Worm (Caenorhabditis elegans) whole organism, L3 larva: ENCODE data around the gene ace-3.

Experiments
- R02D3.7 ChIP-seq: fragments of 150-350 bp; optimal IDR thresholded peaks from 2 replicates; lab custom pipeline; 2014; ENCODE audit warnings: missing biosample characterization, missing genetic modification characterization
- ZK546.5 ChIP-seq: sonication (generic microtip); optimal IDR thresholded peaks from 2 replicates; lab custom pipeline; 2017; ENCODE audit warnings: missing biosample characterization, missing genetic modification characterization
- aly-2 ChIP-seq: fragments of 150-350 bp; optimal IDR thresholded peaks from 2 replicates; lab custom pipeline; 2014; ENCODE audit warnings: missing biosample characterization, missing genetic modification characterization
- ama-1 ChIP-seq: fragments of 150-350 bp; optimal IDR thresholded peaks from 2 replicates; lab custom pipeline; 2018
- ceh-16 ChIP-seq: sonication (generic microtip); optimal IDR thresholded peaks from 2 replicates; lab custom pipeline; 2017; ENCODE audit warnings: missing biosample characterization, missing genetic modification characterization
- ceh-28 ChIP-seq: fragments of 150-350 bp; optimal IDR thresholded peaks from 2 replicates; lab custom pipeline; 2014; ENCODE audit warnings: missing biosample characterization, missing genetic modification reagents, missing genetic modification characterization
- ceh-82 ChIP-seq: fragments of 150-350 bp; optimal IDR thresholded peaks from 2 replicates; lab custom pipeline; 2014; ENCODE audit warnings: missing biosample characterization, missing genetic modification characterization
- ceh-9 ChIP-seq: sonication (generic microtip); optimal IDR thresholded peaks from 2 replicates; lab custom pipeline; 2018; ENCODE audit warnings: missing biosample characterization, missing genetic modification characterization
- daf-12 ChIP-seq: fragments of 150-350 bp; optimal IDR thresholded peaks from 2 replicates; lab custom pipeline; 2014; ENCODE audit warnings: missing biosample characterization, missing genetic modification reagents, missing genetic modification characterization
- egl-27 ChIP-seq: sonication (generic microtip); optimal IDR thresholded peaks from 4 replicates; lab custom pipeline; 2017; ENCODE audit warnings: missing biosample characterization, missing genetic modification reagents, missing genetic modification characterization
- egl-5 ChIP-seq: fragments of 150-350 bp; optimal IDR thresholded peaks from 2 replicates; lab custom pipeline; 2017; ENCODE audit warnings: missing biosample characterization, missing genetic modification reagents, missing genetic modification characterization, inconsistent platforms
- elt-1 ChIP-seq: fragments of 150-350 bp; optimal IDR thresholded peaks from 2 replicates; lab custom pipeline; 2014; ENCODE audit warnings: missing biosample characterization, missing genetic modification characterization
- elt-2 ChIP-seq: sonication (generic microtip); optimal IDR thresholded peaks from 2 replicates; lab custom pipeline; 2016; ENCODE audit warnings: missing genetic modification reagents, mild to moderate bottlenecking, missing genetic modification characterization, missing compliant biosample characterization
- elt-3 ChIP-seq, 3 experiments: fragments of 150-350 bp in 1 of 3; sonication (generic microtip) in 2 of 3; optimal IDR thresholded peaks; 2 replicates in 2 of 3; 4 replicates in 1 of 3; lab custom pipeline; 2014 to 2017; ENCODE audit warnings: missing biosample characterization in 3 of 3, missing genetic modification characterization in 3 of 3
- eor-1 ChIP-seq, 2 experiments: fragments of 150-350 bp; optimal IDR thresholded peaks; 2 replicates each; lab custom pipeline; 2014 to 2018; ENCODE audit warnings: missing biosample characterization in 2 of 2, missing genetic modification characterization in 2 of 2
- fkh-10 ChIP-seq: sonication (generic microtip); optimal IDR thresholded peaks from 2 replicates; lab custom pipeline; 2017; ENCODE audit warnings: missing biosample characterization, missing genetic modification reagents, missing genetic modification characterization
- fkh-2 ChIP-seq: fragments of 150-350 bp; optimal IDR thresholded peaks from 2 replicates; lab custom pipeline; 2014; ENCODE audit warnings: missing biosample characterization, missing genetic modification reagents, missing genetic modification characterization
- fos-1 ChIP-seq: fragments of 150-350 bp; optimal IDR thresholded peaks from 2 replicates; lab custom pipeline; 2014; ENCODE audit warnings: missing biosample characterization, missing genetic modification characterization
- hmg-11 ChIP-seq: sonication (generic microtip); optimal IDR thresholded peaks from 2 replicates; lab custom pipeline; 2016; ENCODE audit warnings: missing genetic modification characterization, missing compliant biosample characterization
- jun-1 ChIP-seq: fragments of 150-350 bp; optimal IDR thresholded peaks from 2 replicates; lab custom pipeline; 2014; ENCODE audit warnings: missing biosample characterization, missing genetic modification reagents, missing genetic modification characterization
- lin-15B ChIP-seq: fragments of 150-350 bp; optimal IDR thresholded peaks from 2 replicates; lab custom pipeline; 2014; ENCODE audit warnings: missing biosample characterization, missing genetic modification characterization
- lin-39 ChIP-seq: fragments of 150-350 bp; optimal IDR thresholded peaks from 2 replicates; lab custom pipeline; 2018; ENCODE audit warnings: missing biosample characterization, missing genetic modification reagents, missing genetic modification characterization
- lsy-12 ChIP-seq: sonication (generic microtip); optimal IDR thresholded peaks from 2 replicates; lab custom pipeline; 2016; ENCODE audit warnings: mild to moderate bottlenecking, missing genetic modification characterization, missing compliant biosample characterization
- mdl-1 ChIP-seq: fragments of 150-350 bp; optimal IDR thresholded peaks from 2 replicates; lab custom pipeline; 2014; ENCODE audit warnings: missing biosample characterization, missing genetic modification characterization
- mml-1 ChIP-seq: fragments of 150-350 bp; sonication (generic microtip); optimal IDR thresholded peaks from 3 replicates; lab custom pipeline; 2014; ENCODE audit warnings: missing biosample characterization, missing genetic modification characterization
- nfya-1 ChIP-seq: sonication (generic microtip); optimal IDR thresholded peaks from 2 replicates; lab custom pipeline; 2017; ENCODE audit warnings: missing genetic modification characterization, mild to moderate bottlenecking, missing compliant biosample characterization, antibody characterized with exemption, moderate library complexity; ENCODE audit not compliant: insufficient read depth
- nhr-11 ChIP-seq: fragments of 150-350 bp; optimal IDR thresholded peaks from 2 replicates; lab custom pipeline; 2014; ENCODE audit warnings: missing biosample characterization, missing genetic modification characterization
- nhr-12 ChIP-seq: fragments of 150-350 bp; optimal IDR thresholded peaks from 2 replicates; lab custom pipeline; 2014; ENCODE audit warnings: missing biosample characterization, missing genetic modification characterization
- nhr-23 ChIP-seq: fragments of 150-350 bp; optimal IDR thresholded peaks from 2 replicates; lab custom pipeline; 2014; ENCODE audit warnings: missing biosample characterization, missing genetic modification reagents, missing genetic modification characterization
- nhr-237 ChIP-seq: fragments of 150-350 bp; optimal IDR thresholded peaks from 2 replicates; lab custom pipeline; 2014; ENCODE audit warnings: missing biosample characterization, missing genetic modification characterization
- nhr-25 ChIP-seq: sonication (generic microtip); optimal IDR thresholded peaks from 2 replicates; lab custom pipeline; 2017; ENCODE audit warnings: missing biosample characterization, missing genetic modification characterization
- nhr-28 ChIP-seq: fragments of 150-350 bp; optimal IDR thresholded peaks from 2 replicates; lab custom pipeline; 2014; ENCODE audit warnings: missing biosample characterization, missing genetic modification characterization
- nhr-43 ChIP-seq: sonication (generic microtip); optimal IDR thresholded peaks from 2 replicates; lab custom pipeline; 2016; ENCODE audit warnings: mild to moderate bottlenecking, missing genetic modification characterization, missing compliant biosample characterization; ENCODE audit not compliant: poor library complexity, severe bottlenecking
- nhr-67 ChIP-seq: fragments of 150-350 bp; optimal IDR thresholded peaks from 2 replicates; lab custom pipeline; 2014; ENCODE audit warnings: missing biosample characterization, missing genetic modification characterization
- nhr-76 ChIP-seq: fragments of 150-350 bp; sonication (generic microtip); optimal IDR thresholded peaks from 5 replicates; lab custom pipeline; 2014; ENCODE audit warnings: missing biosample characterization, missing genetic modification characterization
- nhr-77 ChIP-seq: fragments of 150-350 bp; optimal IDR thresholded peaks from 2 replicates; lab custom pipeline; 2014; ENCODE audit warnings: missing biosample characterization, missing genetic modification characterization
- pha-4 ChIP-seq: fragments of 150-350 bp; optimal IDR thresholded peaks from 2 replicates; lab custom pipeline; 2014; ENCODE audit warnings: missing biosample characterization, missing genetic modification reagents, missing genetic modification characterization
- pqm-1 ChIP-seq: fragments of 150-350 bp; optimal IDR thresholded peaks from 2 replicates; lab custom pipeline; 2017; ENCODE audit warnings: missing biosample characterization, missing genetic modification characterization, inconsistent platforms
- sea-2 ChIP-seq: fragments of 150-350 bp; sonication (generic microtip); optimal IDR thresholded peaks from 4 replicates; lab custom pipeline; 2014; ENCODE audit warnings: missing biosample characterization, missing genetic modification reagents, missing genetic modification characterization
- skn-1 ChIP-seq: fragments of 150-350 bp; optimal IDR thresholded peaks from 2 replicates; lab custom pipeline; 2014; ENCODE audit warnings: missing biosample characterization, missing genetic modification characterization
- snpc-4 ChIP-seq: fragments of 150-350 bp; optimal IDR thresholded peaks from 2 replicates; lab custom pipeline; 2014; ENCODE audit warnings: missing biosample characterization, missing genetic modification characterization
- tbx-2 ChIP-seq: sonication (generic microtip); optimal IDR thresholded peaks from 2 replicates; lab custom pipeline; 2016; ENCODE audit warnings: mild to moderate bottlenecking, missing genetic modification characterization, missing compliant biosample characterization
- unc-39 ChIP-seq: sonication (generic microtip); optimal IDR thresholded peaks from 4 replicates; lab custom pipeline; 2017; ENCODE audit warnings: missing biosample characterization, missing genetic modification characterization
- unc-62 ChIP-seq: fragments of 150-350 bp; sonication (generic microtip); optimal IDR thresholded peaks from 4 replicates; lab custom pipeline; 2014; ENCODE audit warnings: missing biosample characterization, missing genetic modification reagents, missing genetic modification characterization
- zag-1 ChIP-seq: fragments of 150-350 bp; optimal IDR thresholded peaks from 2 replicates; lab custom pipeline; 2014; ENCODE audit warnings: missing biosample characterization, missing genetic modification characterization
- ztf-11 ChIP-seq: fragments of 150-350 bp; optimal IDR thresholded peaks from 2 replicates; lab custom pipeline; 2014; ENCODE audit warnings: missing biosample characterization, missing genetic modification characterization
- ztf-4 ChIP-seq: fragments of 150-350 bp; optimal IDR thresholded peaks from 2 replicates; lab custom pipeline; 2014; ENCODE audit warnings: missing biosample characterization, missing genetic modification characterization

The ace-3 gene

ce11 chrII:14250147-14250965, 44.9 kb downstream of the ace-3 start, which contains the start of gene hmg-1.1:
TSS of gene hmg-1.1 (plus strand) at chrII:14250695.
- TF ChIP-seq ceh-82 (no peak), egl-5 (tag; lab: Kevin White, UChicago) (peak; percentile 0), nhr-11 (tag; lab: Kevin White, UChicago) (no peak), ztf-11 (tag; lab: Kevin White, UChicago) (no peak), hmg-11 (tag; lab: Kevin White, UChicago) (peak; percentile 96), nhr-67 (tag; lab: Kevin White, UChicago) (no peak), nhr-12 (no peak), ZK546.5 (tag; lab: Kevin White, UChicago) (no peak), elt-1 (peak; percentile 18), nhr-43 (tag; lab: Kevin White, UChicago) (peak; percentile 22), jun-1 (tag; lab: Kevin White, UChicago) (peak; percentile 59), aly-2 (tag; lab: Kevin White, UChicago) (no peak), elt-2 (tag; lab: Kevin White, UChicago) (peak; percentile 71), mml-1 (no peak), nhr-237 (no peak), pqm-1 (peak; percentile 65), egl-27 (tag; lab: Kevin White, UChicago) (peak; percentile 68), skn-1 (peak; percentile 9), R02D3.7 (tag; lab: Kevin White, UChicago) (peak; percentile 35), lin-15B (peak; percentile 59), ztf-4 (tag; lab: Kevin White, UChicago) (no peak), fkh-2 (tag; lab: Kevin White, UChicago) (no peak), nhr-25 (tag; lab: Kevin White, UChicago) (peak; percentile 60), nhr-76 (tag; lab: Kevin White, UChicago) (no peak), nfya-1 (tag; lab: Kevin White, UChicago) (peak; percentile 85), lin-39 (peak; percentile 11), fos-1 (tag; lab: Kevin White, UChicago) (no peak), ceh-16 (tag; lab: Kevin White, UChicago) (no peak), zag-1 (tag; lab: Kevin White, UChicago) (no peak), nhr-77 (tag; lab: Kevin White, UChicago) (no peak), unc-62 (GFP tag; lab: Kevin White, UChicago) (no peak), nhr-28 (no peak), ceh-28 (tag; lab: Kevin White, UChicago) (no peak), pha-4 (tag; lab: Kevin White, UChicago) (peak; percentile 83), nhr-23 (tag; lab: Kevin White, UChicago) (peak; percentile 66), tbx-2 (tag; lab: Kevin White, UChicago) (peak; percentile 17), ceh-9 (no peak), daf-12 (tag; lab: Kevin White, UChicago) (no peak), elt-3 (tag; optimal IDR thresholded peaks at IDR 0.05; lab: Kevin White, UChicago) (peak in 1 of 3 experiments; percentile 17), eor-1 (tag; optimal IDR thresholded peaks at IDR 0.05; lab: Kevin White, UChicago) (no peak), mdl-1 (tag; lab: Kevin White, UChicago) (no peak), fkh-10 (GFP tag; lab: Kevin White, UChicago) (no peak), unc-39 (tag; lab: Kevin White, UChicago) (no peak), lsy-12 (tag; lab: Kevin White, UChicago) (peak; percentile 76), snpc-4 (peak; percentile 58), ama-1 (lab: Kevin White, UChicago) (peak; percentile 57), sea-2 (GFP tag; lab: Kevin White, UChicago) (peak; percentile 40)
